Worm (Caenorhabditis elegans): Measurements from ENCODE around the gene tsp-8.

tsp-8 gene

ce11 chrX:14768989-14769388 is 39.7 kb upstream of the tsp-8 start:
- no peak for TF ChIP-seq nhr-28 (tag; optimal IDR thresholded peaks at IDR 0.05)
- TF ChIP-seq unc-39 (tag; optimal IDR thresholded peaks at IDR 0.05): no peak
- no peak for TF ChIP-seq mep-1 (tag; optimal IDR thresholded peaks at IDR 0.05)
- TF ChIP-seq nhr-12 (tag; optimal IDR thresholded peaks at IDR 0.05): no peak

- TF ChIP-seq mls-2 (tag; optimal IDR thresholded peaks at IDR 0.05) (no peak), unc-120 (tag; optimal IDR thresholded peaks at IDR 0.05; ENCODE audit: poor library complexity, severe bottlenecking) (no peak), ceh-43 (GFP tag; optimal IDR thresholded peaks at IDR 0.05) (no peak), nhr-76 (tag; optimal IDR thresholded peaks at IDR 0.05) (no peak), nhr-2 (tag; optimal IDR thresholded peaks at IDR 0.05) (no peak), nhr-237 (tag; optimal IDR thresholded peaks at IDR 0.05) (no peak), unc-39 (tag; optimal IDR thresholded peaks at IDR 0.05) (no peak), nhr-28 (tag; optimal IDR thresholded peaks at IDR 0.05) (no peak), lin-32 (GFP tag; optimal IDR thresholded peaks at IDR 0.05) (no peak), tbx-8 (GFP tag; optimal IDR thresholded peaks at IDR 0.05) (no peak)
These were observed 38.5 kb upstream of the tsp-8 start for ce11 chrX:14767813-14768212.

ce11 chrX:14761021-14761420 is 31.7 kb upstream of the tsp-8 start, which contains the start of gene C05G5.5:
Gene C05G5.5, minus strand, starts transcription at chrX:14761121.
- TF ChIP-seq unc-120 (tag; optimal IDR thresholded peaks at IDR 0.05; ENCODE audit: poor library complexity, severe bottlenecking) (no peak), mls-2 (tag; optimal IDR thresholded peaks at IDR 0.05) (peak; percentile 2), ceh-39 (tag; optimal IDR thresholded peaks at IDR 0.05) (no peak), nhr-2 (tag; optimal IDR thresholded peaks at IDR 0.05) (no peak), elt-1 (tag; optimal IDR thresholded peaks at IDR 0.05; ENCODE audit: borderline replicate concordance, insufficient read depth) (no peak), nhr-12 (tag; optimal IDR thresholded peaks at IDR 0.05) (no peak), hlh-1 (tag; optimal IDR thresholded peaks at IDR 0.05) (no peak), lin-32 (GFP tag; optimal IDR thresholded peaks at IDR 0.05) (no peak)

- TF ChIP-seq lin-32 (GFP tag; optimal IDR thresholded peaks at IDR 0.05): no peak
- TF ChIP-seq blmp-1 (tag; optimal IDR thresholded peaks at IDR 0.05): no peak
- TF ChIP-seq nhr-237 (tag; optimal IDR thresholded peaks at IDR 0.05): no peak
- no peak for TF ChIP-seq tbx-8 (GFP tag; optimal IDR thresholded peaks at IDR 0.05)
- no peak for TF ChIP-seq nhr-2 (tag; optimal IDR thresholded peaks at IDR 0.05)
- no peak for TF ChIP-seq mab-5 (tag; optimal IDR thresholded peaks at IDR 0.05)
- TF ChIP-seq ztf-11 (tag; optimal IDR thresholded peaks at IDR 0.05): no peak
- TF ChIP-seq unc-120 (tag; optimal IDR thresholded peaks at IDR 0.05; ENCODE audit: poor library complexity, severe bottlenecking): no peak
- no peak for TF ChIP-seq bed-3 (GFP tag; optimal IDR thresholded peaks at IDR 0.05)
- TF ChIP-seq ceh-43 (GFP tag; optimal IDR thresholded peaks at IDR 0.05): no peak
- no peak for TF ChIP-seq mls-2 (tag; optimal IDR thresholded peaks at IDR 0.05)
- TF ChIP-seq ham-2 (GFP tag; optimal IDR thresholded peaks at IDR 0.05): no peak
- TF ChIP-seq pha-4 (tag; optimal IDR thresholded peaks at IDR 0.05): no peak
- no peak for TF ChIP-seq nhr-76 (tag; optimal IDR thresholded peaks at IDR 0.05)
- no peak for TF ChIP-seq elt-1 (tag; optimal IDR thresholded peaks at IDR 0.05; ENCODE audit: borderline replicate concordance, insufficient read depth)
- no peak for TF ChIP-seq nhr-12 (tag; optimal IDR thresholded peaks at IDR 0.05)
- no peak for TF ChIP-seq mep-1 (tag; optimal IDR thresholded peaks at IDR 0.05)
- TF ChIP-seq zip-8 (tag; optimal IDR thresholded peaks at IDR 0.05): no peak
- no peak for TF ChIP-seq sem-2 (GFP tag; optimal IDR thresholded peaks at IDR 0.05)
These were observed 30.9 kb upstream of the tsp-8 start for ce11 chrX:14760166-14760565.

ce11 chrX:14759549-14759948 is 30.2 kb upstream of the tsp-8 start:
- TF ChIP-seq zip-8 (tag; optimal IDR thresholded peaks at IDR 0.05) (peak; percentile 59), nhr-2 (tag; optimal IDR thresholded peaks at IDR 0.05) (peak; percentile 53), M03D4.4 (tag; optimal IDR thresholded peaks at IDR 0.05) (no peak), mls-2 (tag; optimal IDR thresholded peaks at IDR 0.05) (no peak), elt-3 (tag; optimal IDR thresholded peaks at IDR 0.05) (no peak)

ce11 chrX:14757641-14758220 is 28.4 kb upstream of the tsp-8 start:
- TF ChIP-seq ceh-43 (GFP tag; optimal IDR thresholded peaks at IDR 0.05): no peak
- TF ChIP-seq mls-2 (tag; optimal IDR thresholded peaks at IDR 0.05): no peak
- TF ChIP-seq drap-1 (GFP tag; optimal IDR thresholded peaks at IDR 0.05): no peak

- TF ChIP-seq M03D4.4 (tag; optimal IDR thresholded peaks at IDR 0.05) (peak; percentile 38), mls-2 (tag; optimal IDR thresholded peaks at IDR 0.05) (peak; percentile 1), ces-1 (GFP tag; optimal IDR thresholded peaks at IDR 0.05) (no peak), sptf-1 (tag; optimal IDR thresholded peaks at IDR 0.05) (peak; percentile 39)
These were observed 27.3 kb upstream of the tsp-8 start for ce11 chrX:14756606-14757005.

All from whole organism, mixed stage, embryonic.